Fruit fly (Drosophila melanogaster) whole organism, embryonic: Measurements from ENCODE around the gene Atg2.

Experiments
- Ada2b ChIP-seq: fragments of 200-800 bp; sonication (Bioruptor generic); IDR thresholded peaks from 2 replicates; pipeline ENCODE4 v1.3.6; 2022; ENCODE audit warnings: missing biosample characterization, missing genetic modification characterization
- B-H2 ChIP-seq: fragments of 200-800 bp; sonication (Bioruptor generic); optimal IDR thresholded peaks from 2 replicates; lab custom pipeline; 2018; ENCODE audit warnings: missing biosample characterization, mild to moderate bottlenecking, missing genetic modification characterization
- Blimp-1 ChIP-seq: fragments of 200-800 bp; sonication (Bioruptor generic); optimal IDR thresholded peaks from 3 replicates; lab custom pipeline; 2018; ENCODE audit warnings: missing biosample characterization, missing genetic modification characterization, mild to moderate bottlenecking, moderate library complexity, missing genetic modification reagents
- CG12659 ChIP-seq: fragments of 200-800 bp; sonication (Bioruptor generic); optimal IDR thresholded peaks from 3 replicates; lab custom pipeline; 2017; ENCODE audit warnings: mild to moderate bottlenecking, missing biosample characterization, missing genetic modification reagents, missing genetic modification characterization
- CG16779 ChIP-seq: fragments of 200-800 bp; sonication (Bioruptor generic); IDR thresholded peaks from 2 replicates; pipeline ENCODE4 v1.3.6; 2022; ENCODE audit warnings: missing biosample characterization, missing genetic modification characterization
- CG17359 ChIP-seq: fragments of 200-800 bp; sonication (Bioruptor generic); optimal IDR thresholded peaks from 3 replicates; lab custom pipeline; 2018; ENCODE audit warnings: missing biosample characterization, mild to moderate bottlenecking, missing genetic modification characterization, moderate library complexity
- CG2116 ChIP-seq: fragments of 200-800 bp; sonication (Bioruptor generic); optimal IDR thresholded peaks from 3 replicates; lab custom pipeline; 2018; ENCODE audit warnings: missing biosample characterization, mild to moderate bottlenecking, missing genetic modification characterization
- CG2202 ChIP-seq: fragments of 200-800 bp; sonication (Bioruptor generic); optimal IDR thresholded peaks from 2 replicates; lab custom pipeline; 2018; ENCODE audit warnings: missing biosample characterization, mild to moderate bottlenecking, missing genetic modification characterization
- CG33213 ChIP-seq: fragments of 200-800 bp; sonication (Bioruptor generic); optimal IDR thresholded peaks from 3 replicates; lab custom pipeline; 2016; ENCODE audit warnings: missing biosample characterization, missing genetic modification characterization
- CG33557 ChIP-seq: fragments of 200-800 bp; sonication (Bioruptor generic); optimal IDR thresholded peaks from 2 replicates; lab custom pipeline; 2019; ENCODE audit warnings: missing biosample characterization, mild to moderate bottlenecking, missing genetic modification characterization, moderate library complexity
- CG3407 ChIP-seq: fragments of 200-800 bp; sonication (Bioruptor generic); optimal IDR thresholded peaks from 2 replicates; lab custom pipeline; 2018; ENCODE audit warnings: missing biosample characterization, mild to moderate bottlenecking, missing genetic modification characterization
- CG34224 ChIP-seq: fragments of 200-800 bp; sonication (Bioruptor generic); IDR thresholded peaks from 3 replicates; pipeline ENCODE4 v1.3.6; 2022; ENCODE audit warnings: missing biosample characterization, missing genetic modification characterization; ENCODE audit not compliant: partially characterized antibody
- CG4328 ChIP-seq: fragments of 200-800 bp; sonication (Bioruptor generic); optimal IDR thresholded peaks from 3 replicates; lab custom pipeline; 2017; ENCODE audit warnings: missing biosample characterization, missing genetic modification reagents, missing genetic modification characterization
- CG5953 ChIP-seq: fragments of 200-800 bp; sonication (Bioruptor generic); IDR thresholded peaks from 2 replicates; pipeline ENCODE4 v1.3.6; 2022; ENCODE audit warnings: missing biosample characterization, missing genetic modification characterization
- CG6272 ChIP-seq: fragments of 200-800 bp; sonication (Bioruptor generic); IDR thresholded peaks from 2 replicates; pipeline ENCODE4 v1.3.6; 2022; ENCODE audit warnings: missing biosample characterization, missing genetic modification characterization
- CG6683 ChIP-seq: fragments of 200-800 bp; sonication (Bioruptor generic); optimal IDR thresholded peaks from 2 replicates; lab custom pipeline; 2017; ENCODE audit warnings: missing biosample characterization, mild to moderate bottlenecking, missing genetic modification characterization, missing genetic modification reagents
- CG6765 ChIP-seq: fragments of 200-800 bp; sonication (Bioruptor generic); optimal IDR thresholded peaks from 3 replicates; lab custom pipeline; 2017; ENCODE audit warnings: missing biosample characterization, mild to moderate bottlenecking, missing genetic modification characterization
- CG8944 ChIP-seq: fragments of 200-800 bp; sonication (Bioruptor generic); optimal IDR thresholded peaks from 3 replicates; lab custom pipeline; 2016; ENCODE audit warnings: missing biosample characterization, missing genetic modification characterization
- Camta ChIP-seq: fragments of 200-800 bp; sonication (Bioruptor generic); optimal IDR thresholded peaks from 2 replicates; lab custom pipeline; 2016; ENCODE audit warnings: missing biosample characterization, missing genetic modification characterization
- D ChIP-seq, 2 experiments: fragments of 200-800 bp in 1 of 2; fragments of >200 bp in 1 of 2; sonication (Bioruptor generic) in 1 of 2; optimal IDR thresholded peaks; 2 replicates in 1 of 2; 3 replicates in 1 of 2; lab custom pipeline; 2017; ENCODE audit warnings: mild to moderate bottlenecking in 1 of 2, missing biosample characterization in 1 of 2, missing genetic modification characterization in 1 of 2, missing genetic modification reagents in 1 of 2
- Fer2 ChIP-seq: fragments of 200-800 bp; sonication (Bioruptor generic); optimal IDR thresholded peaks from 2 replicates; lab custom pipeline; 2018; ENCODE audit warnings: missing biosample characterization, mild to moderate bottlenecking, missing genetic modification characterization, moderate library complexity
- GATAe ChIP-seq: fragments of 200-800 bp; sonication (Bioruptor generic); conservative IDR thresholded peaks from 2 replicates; pipeline ENCODE4 v1.3.6; 2022; ENCODE audit warnings: missing biosample characterization, missing genetic modification characterization
- Hr39 ChIP-seq: fragments of >200 bp; optimal IDR thresholded peaks from 2 replicates; lab custom pipeline; 2017
- Jarid2 ChIP-seq: fragments of 200-800 bp; sonication (Bioruptor generic); optimal IDR thresholded peaks from 3 replicates; lab custom pipeline; 2017; ENCODE audit warnings: mild to moderate bottlenecking, missing biosample characterization, missing genetic modification reagents, missing genetic modification characterization
- MBD-R2 ChIP-seq: fragments of 200-800 bp; sonication (Bioruptor generic); IDR thresholded peaks from 2 replicates; pipeline ENCODE4 v1.3.6; 2022; ENCODE audit warnings: missing biosample characterization, missing genetic modification characterization
- Mad ChIP-seq: fragments of 200-800 bp; sonication (Bioruptor generic); optimal IDR thresholded peaks from 2 replicates; lab custom pipeline; 2016; ENCODE audit warnings: missing biosample characterization, missing genetic modification characterization
- NfI ChIP-seq: fragments of 200-800 bp; sonication (Bioruptor generic); optimal IDR thresholded peaks from 3 replicates; lab custom pipeline; 2018; ENCODE audit warnings: missing biosample characterization, mild to moderate bottlenecking, missing genetic modification characterization, moderate library complexity
- Pdp1 ChIP-seq, 2 experiments: fragments of 200-800 bp; sonication (Bioruptor generic); optimal IDR thresholded peaks; 3 replicates each; lab custom pipeline; 2016; ENCODE audit warnings: missing biosample characterization in 2 of 2, missing genetic modification characterization in 2 of 2, mild to moderate bottlenecking in 1 of 2, moderate library complexity in 1 of 2
- Rfx ChIP-seq: fragments of 200-800 bp; sonication (Bioruptor generic); IDR thresholded peaks from 2 replicates; pipeline ENCODE4 v1.3.6; 2022; ENCODE audit warnings: missing biosample characterization, missing genetic modification characterization
- ac ChIP-seq: fragments of 200-800 bp; sonication (Bioruptor generic); optimal IDR thresholded peaks from 3 replicates; lab custom pipeline; 2017; ENCODE audit warnings: missing biosample characterization, mild to moderate bottlenecking, missing genetic modification characterization
- br ChIP-seq: fragments of >200 bp; optimal IDR thresholded peaks from 2 replicates; lab custom pipeline; 2017
- cas ChIP-seq: fragments of 200-800 bp; sonication (Bioruptor generic); IDR thresholded peaks from 2 replicates; pipeline ENCODE4 v1.3.6; 2022; ENCODE audit warnings: missing biosample characterization, missing genetic modification characterization
- caup ChIP-seq: fragments of 200-800 bp; sonication (Bioruptor generic); optimal IDR thresholded peaks from 3 replicates; lab custom pipeline; 2017; ENCODE audit warnings: missing biosample characterization, mild to moderate bottlenecking, missing genetic modification characterization, moderate library complexity; ENCODE audit not compliant: severe bottlenecking
- cg ChIP-seq: fragments of 200-800 bp; sonication (Bioruptor generic); optimal IDR thresholded peaks from 3 replicates; lab custom pipeline; 2019; ENCODE audit warnings: missing biosample characterization, mild to moderate bottlenecking, missing genetic modification characterization, moderate library complexity
- chm ChIP-seq: fragments of 200-800 bp; sonication (Bioruptor generic); IDR thresholded peaks from 2 replicates; pipeline ENCODE4 v1.3.6; 2022; ENCODE audit warnings: missing biosample characterization, missing genetic modification characterization
- croc ChIP-seq: fragments of 200-800 bp; sonication (Bioruptor generic); conservative IDR thresholded peaks from 3 replicates; pipeline ENCODE4 v1.3.6; 2022; ENCODE audit warnings: missing biosample characterization, missing genetic modification characterization
- ewg ChIP-seq: fragments of 200-800 bp; sonication (Bioruptor generic); optimal IDR thresholded peaks from 3 replicates; lab custom pipeline; 2017; ENCODE audit warnings: mild to moderate bottlenecking, missing biosample characterization, missing genetic modification reagents, missing genetic modification characterization
- grn ChIP-seq: fragments of 200-800 bp; sonication (Bioruptor generic); optimal IDR thresholded peaks from 3 replicates; lab custom pipeline; 2017; ENCODE audit warnings: missing biosample characterization, missing genetic modification characterization
- gro ChIP-seq: fragments of 200-800 bp; sonication (Bioruptor generic); optimal IDR thresholded peaks from 2 replicates; lab custom pipeline; 2016; ENCODE audit warnings: missing biosample characterization, missing genetic modification characterization
- kni ChIP-seq: fragments of 200-800 bp; sonication (Bioruptor generic); optimal IDR thresholded peaks from 3 replicates; lab custom pipeline; 2017; ENCODE audit warnings: mild to moderate bottlenecking, missing biosample characterization, missing genetic modification reagents, missing genetic modification characterization
- lab ChIP-seq: fragments of 200-800 bp; sonication (Bioruptor generic); optimal IDR thresholded peaks from 3 replicates; lab custom pipeline; 2017; ENCODE audit warnings: missing biosample characterization, missing genetic modification characterization, mild to moderate bottlenecking, moderate library complexity, missing genetic modification reagents
- lilli ChIP-seq: fragments of 200-800 bp; sonication (Bioruptor generic); optimal IDR thresholded peaks from 3 replicates; lab custom pipeline; 2016; ENCODE audit warnings: missing biosample characterization, missing genetic modification characterization
- lola ChIP-seq, 3 experiments: fragments of >200 bp in 2 of 3; fragments of 200-800 bp in 1 of 3; sonication (Bioruptor generic) in 1 of 3; optimal IDR thresholded peaks; 2 replicates each; lab custom pipeline; 2017 to 2019; ENCODE audit warnings: missing biosample characterization in 3 of 3, missing genetic modification characterization in 3 of 3, mild to moderate bottlenecking in 1 of 3, moderate library complexity in 1 of 3
- oc ChIP-seq: fragments of 200-800 bp; sonication (Bioruptor generic); optimal IDR thresholded peaks from 2 replicates; lab custom pipeline; 2018; ENCODE audit warnings: missing biosample characterization, mild to moderate bottlenecking, missing genetic modification characterization, moderate library complexity
- org-1 ChIP-seq: fragments of 200-800 bp; sonication (Bioruptor generic); optimal IDR thresholded peaks from 2 replicates; lab custom pipeline; 2017; ENCODE audit warnings: missing biosample characterization, missing genetic modification characterization
- otp ChIP-seq: fragments of 200-800 bp; sonication (Bioruptor generic); IDR thresholded peaks from 3 replicates; pipeline ENCODE4, ENCODE4 v1.3.6; 2022; ENCODE audit warnings: missing biosample characterization, missing genetic modification characterization
- sens-2 ChIP-seq: fragments of 200-800 bp; sonication (Bioruptor generic); IDR thresholded peaks from 2 replicates; pipeline ENCODE4 v1.3.6; 2022; ENCODE audit warnings: missing biosample characterization, missing genetic modification characterization
- tll ChIP-seq, 2 experiments: fragments of 200-800 bp in 1 of 2; fragments of >200 bp in 1 of 2; sonication (Bioruptor generic) in 1 of 2; optimal IDR thresholded peaks; 2 replicates each; lab custom pipeline; 2017 to 2019; ENCODE audit warnings: missing biosample characterization in 2 of 2, missing genetic modification characterization in 2 of 2, mild to moderate bottlenecking in 1 of 2, moderate library complexity in 1 of 2
- twi ChIP-seq: fragments of 200-800 bp; optimal IDR thresholded peaks from 2 replicates; lab custom pipeline; 2019; ENCODE audit warnings: missing biosample characterization, mild to moderate bottlenecking, missing genetic modification characterization, moderate library complexity

The Atg2 gene

DNA sequence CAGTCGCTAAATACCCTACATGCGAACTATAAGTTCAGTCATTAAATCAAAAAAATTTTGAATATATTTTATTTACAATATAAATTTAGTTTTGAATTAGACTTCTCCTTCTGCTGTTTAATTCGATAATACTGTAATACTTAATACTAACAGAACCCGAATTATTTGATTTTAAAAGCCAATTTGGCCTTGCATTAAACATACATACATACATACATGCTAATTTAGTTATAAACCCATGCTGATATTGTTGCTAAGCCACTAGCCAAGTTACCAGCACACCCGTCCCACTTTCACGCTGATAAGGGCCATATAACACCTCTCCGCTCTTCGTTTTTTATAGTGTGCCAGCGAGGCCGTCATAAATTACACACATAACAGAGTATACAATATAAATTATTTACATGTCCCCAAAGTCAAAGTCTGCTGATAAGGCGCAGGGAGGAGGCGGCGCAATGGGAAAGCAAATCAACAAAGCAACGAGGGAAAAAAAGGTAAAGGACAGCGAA is 25.0 kb downstream of the Atg2 start (continued):
- no peak for TF ChIP-seq cas
- TF ChIP-seq lilli (GFP tag; lab: Kevin White, UChicago): no peak
- TF ChIP-seq CG17359 (tag; lab: Kevin White, UChicago): peak; percentile 21
- no peak for TF ChIP-seq croc (GFP tag; lab: Robert Waterston, UW)
- TF ChIP-seq CG5953 (GFP tag; lab: Robert Waterston, UW): 0 out of 2 replicates have a peak, but pooled peaks have one; percentile 36
- TF ChIP-seq D (optimal IDR thresholded peaks at IDR 0.05; lab: Kevin White, UChicago): no peak
- TF ChIP-seq D (GFP tag; optimal IDR thresholded peaks at IDR 0.05; lab: Kevin White, UChicago): no peak
- peak; percentile 40 for TF ChIP-seq CG6683 (GFP tag; lab: Kevin White, UChicago)
- TF ChIP-seq lola (GFP tag; optimal IDR thresholded peaks at IDR 0.05; lab: Kevin White, UChicago): no peak
- 0 out of 2 replicates have a peak, but pooled peaks have one; percentile 50 for TF ChIP-seq sens-2 (GFP tag; lab: Robert Waterston, UW)
- peak; percentile 51 for TF ChIP-seq ac (GFP tag; lab: Kevin White, UChicago)
- peak; percentile 53 for TF ChIP-seq gro
- no peak for TF ChIP-seq Mad
- TF ChIP-seq CG8944 (GFP tag; lab: Kevin White, UChicago): no peak
- no peak for TF ChIP-seq br (lab: Kevin White, UChicago)
- TF ChIP-seq tll (GFP tag; optimal IDR thresholded peaks at IDR 0.05; lab: Kevin White, UChicago): peak in 1 of 2 experiments; percentile 68
- TF ChIP-seq CG2116: peak; percentile 6
- peak; percentile 51 for TF ChIP-seq Fer2 (tag; lab: Kevin White, UChicago)
- no peak for TF ChIP-seq Camta (GFP tag; lab: Kevin White, UChicago)
- peak; percentile 55; the same call in 1 of the 2 replicates for TF ChIP-seq chm (GFP tag; lab: Robert Waterston, UW)
- no peak for TF ChIP-seq CG6272 (GFP tag; lab: Robert Waterston, UW)
- peak; percentile 29 for TF ChIP-seq grn
- peak; percentile 25 for TF ChIP-seq Jarid2 (GFP tag; lab: Kevin White, UChicago)
- TF ChIP-seq CG34224: no peak
- peak; percentile 29 for TF ChIP-seq CG4328 (GFP tag; lab: Kevin White, UChicago)
- peak; percentile 48 for TF ChIP-seq caup (GFP tag; lab: Kevin White, UChicago)
- peak; percentile 10 for TF ChIP-seq oc (tag; lab: Kevin White, UChicago)
- no peak for TF ChIP-seq cg (GFP tag; lab: Kevin White, UChicago)
- TF ChIP-seq lab (GFP tag; lab: Kevin White, UChicago): peak; percentile 75
- TF ChIP-seq Ada2b: no peak
- TF ChIP-seq CG2202 (tag; lab: Kevin White, UChicago): peak; percentile 44
- TF ChIP-seq CG3407 (GFP tag; lab: Kevin White, UChicago): peak; percentile 17
- TF ChIP-seq kni (GFP tag; lab: Kevin White, UChicago): peak; percentile 40
- no peak for TF ChIP-seq CG33213 (GFP tag; lab: Kevin White, UChicago)
- TF ChIP-seq otp (GFP tag; lab: Robert Waterston, UW): 0 out of 3 replicates have a peak, but pooled peaks have one; percentile 16
- TF ChIP-seq CG6765 (GFP tag; lab: Kevin White, UChicago): peak; percentile 28
- TF ChIP-seq MBD-R2 (GFP tag; lab: Robert Waterston, UW): no peak
- no peak for TF ChIP-seq CG12659 (GFP tag; lab: Kevin White, UChicago)
- no peak for TF ChIP-seq org-1 (GFP tag; lab: Kevin White, UChicago)
- TF ChIP-seq B-H2 (GFP tag; lab: Kevin White, UChicago): peak; percentile 76
- no peak for TF ChIP-seq ewg (GFP tag; lab: Kevin White, UChicago)
- peak; percentile 61 for TF ChIP-seq GATAe (GFP tag; lab: Robert Waterston, UW)
- peak; percentile 51 for TF ChIP-seq CG33557 (GFP tag; lab: Kevin White, UChicago)
- peak; percentile 1 for TF ChIP-seq twi
- TF ChIP-seq Pdp1 (GFP tag; optimal IDR thresholded peaks at IDR 0.05; lab: Kevin White, UChicago): peak in 1 of 2 experiments; percentile 83
- TF ChIP-seq NfI: peak; percentile 56
- TF ChIP-seq Rfx (GFP tag; lab: Robert Waterston, UW): peak; percentile 50
- no peak for TF ChIP-seq Hr39
- no peak for TF ChIP-seq CG16779
- TF ChIP-seq Blimp-1: peak; percentile 16
